Worm (Caenorhabditis elegans) whole organism, young adult: Measurements from ENCODE around the gene irld-36.

Experiments used
- B0261.1 ChIP-seq: sonication (generic microtip); optimal IDR thresholded peaks from 2 replicates; lab custom pipeline; 2016; ENCODE audit warnings: mild to moderate bottlenecking, missing genetic modification characterization, moderate library complexity, missing compliant biosample characterization
- bed-2 ChIP-seq: fragments of 200-800 bp; sonication (Bioruptor generic); IDR thresholded peaks from 2 replicates; pipeline ENCODE4 v1.3.6; 2022; ENCODE audit warnings: missing genetic modification reagents, missing genetic modification characterization, missing compliant biosample characterization
- dox-1 ChIP-seq: fragments of 200-800 bp; sonication (Bioruptor generic); IDR thresholded peaks from 2 replicates; pipeline ENCODE4 v1.3.6; 2022; ENCODE audit warnings: missing genetic modification reagents, missing genetic modification characterization, missing compliant biosample characterization
- madf-3 ChIP-seq: fragments of 200-800 bp; sonication (Bioruptor generic); IDR thresholded peaks from 2 replicates; pipeline ENCODE4 v1.3.6; 2022; ENCODE audit warnings: missing genetic modification reagents, missing genetic modification characterization, missing compliant biosample characterization
- mcd-1 ChIP-seq: fragments of 200-800 bp; sonication (Bioruptor generic); IDR thresholded peaks from 2 replicates; pipeline ENCODE4 v1.3.6; 2022; ENCODE audit warnings: missing genetic modification reagents, missing genetic modification characterization, missing compliant biosample characterization
- pha-4 ChIP-seq: fragments of 150-350 bp; sonication (generic microtip); optimal IDR thresholded peaks from 2 replicates; lab custom pipeline; 2014; ENCODE audit warnings: missing biosample characterization, missing genetic modification reagents, missing genetic modification characterization
- snpc-4 ChIP-seq, 5 experiments: fragments of 150-350 bp in 1 of 5; sonication (generic microtip) in 4 of 5; optimal IDR thresholded peaks; 2 replicates each; lab custom pipeline; 2014 to 2018; ENCODE audit warnings: missing genetic modification characterization in 5 of 5, missing biosample characterization in 3 of 5, antibody characterized with exemption in 2 of 5, mild to moderate bottlenecking in 2 of 5, missing compliant biosample characterization in 2 of 5, missing genotype in 2 of 5, moderate library complexity in 2 of 5, missing genetic modification reagents in 1 of 5
- tbx-9 ChIP-seq: sonication (generic microtip); optimal IDR thresholded peaks from 2 replicates; lab custom pipeline; 2016; ENCODE audit warnings: borderline replicate concordance, missing genetic modification characterization, inconsistent platforms, missing compliant biosample characterization
- tlf-1 ChIP-seq: fragments of 200-800 bp; sonication (Bioruptor generic); optimal IDR thresholded peaks from 2 replicates; lab custom pipeline; 2018; ENCODE audit warnings: mild to moderate bottlenecking, missing genetic modification characterization, missing compliant biosample characterization
- unc-130 ChIP-seq: sonication (generic microtip); optimal IDR thresholded peaks from 2 replicates; lab custom pipeline; 2016; ENCODE audit warnings: missing genetic modification reagents, missing genetic modification characterization, missing compliant biosample characterization
- unc-62 ChIP-seq: fragments of 150-350 bp; optimal IDR thresholded peaks from 2 replicates; lab custom pipeline; 2014; ENCODE audit warnings: missing biosample characterization, missing genetic modification reagents, missing genetic modification characterization

DNA sequence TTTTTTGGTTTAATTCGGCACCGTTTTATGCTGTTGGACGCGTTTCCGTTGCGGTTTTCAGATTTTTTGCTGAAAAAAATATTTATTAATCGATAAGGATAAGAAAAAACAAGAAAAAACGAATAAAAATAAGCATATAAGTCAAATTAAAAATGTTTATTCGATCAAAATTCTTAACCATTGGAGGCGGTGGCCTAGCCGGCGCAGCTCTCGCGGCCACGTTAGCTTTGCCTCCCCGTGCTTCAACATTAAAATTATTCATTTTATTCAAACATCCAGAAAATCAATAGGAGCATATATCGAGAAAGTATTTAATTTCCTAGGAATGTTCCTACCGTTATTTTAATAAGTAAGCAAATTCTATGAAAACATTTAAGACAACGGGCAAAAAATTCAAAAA, 16.3 kb upstream of the irld-36 start, which contains the start of gene ZC204.14:
- TF ChIP-seq B0261.1 (no peak), bed-2 (GFP tag; lab: Robert Waterston, UW) (no peak), mcd-1 (GFP tag; lab: Robert Waterston, UW) (no peak), tbx-9 (no peak), dox-1 (GFP tag; lab: Robert Waterston, UW) (no peak), tlf-1 (GFP tag; lab: Kevin White, UChicago) (no peak), unc-130 (GFP tag; lab: Kevin White, UChicago) (no peak), snpc-4 (GFP tag; optimal IDR thresholded peaks at IDR 0.05; lab: Kevin White, UChicago) (no peak), snpc-4 (tag; optimal IDR thresholded peaks at IDR 0.05; lab: Kevin White, UChicago) (no peak), madf-3 (GFP tag; lab: Robert Waterston, UW) (no peak), unc-62 (GFP tag; lab: Kevin White, UChicago) (no peak), pha-4 (tag; lab: Kevin White, UChicago) (no peak)
